Worm (Caenorhabditis elegans): Measurements from ENCODE around the gene EEED8.3.

Gene EEED8.3

DNA sequence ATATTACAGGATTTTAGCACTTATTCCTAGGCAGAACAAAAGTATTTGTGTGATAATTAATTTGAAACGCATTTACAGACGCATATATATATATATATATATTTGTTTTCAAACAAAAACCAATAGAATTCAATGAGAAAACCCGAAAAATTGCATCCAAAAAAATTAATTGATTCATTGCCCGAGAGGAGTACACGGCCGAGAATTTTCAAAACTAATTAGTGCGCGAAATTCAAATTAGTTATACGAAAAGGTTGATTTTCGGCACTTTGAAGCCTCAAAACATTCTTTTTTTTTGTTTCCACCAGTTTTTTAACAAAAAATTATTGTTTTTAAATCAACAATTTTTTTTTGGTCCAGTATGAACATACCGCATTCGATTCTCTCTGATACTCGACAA is 22.6 kb upstream of the EEED8.3 start:
- no peak for TF ChIP-seq dao-5 (tag; optimal IDR thresholded peaks at IDR 0.05)
- no peak for TF ChIP-seq him-1 (tag; optimal IDR thresholded peaks at IDR 0.05)
- no peak for TF ChIP-seq W03F9.2 (tag; optimal IDR thresholded peaks at IDR 0.05)

DNA sequence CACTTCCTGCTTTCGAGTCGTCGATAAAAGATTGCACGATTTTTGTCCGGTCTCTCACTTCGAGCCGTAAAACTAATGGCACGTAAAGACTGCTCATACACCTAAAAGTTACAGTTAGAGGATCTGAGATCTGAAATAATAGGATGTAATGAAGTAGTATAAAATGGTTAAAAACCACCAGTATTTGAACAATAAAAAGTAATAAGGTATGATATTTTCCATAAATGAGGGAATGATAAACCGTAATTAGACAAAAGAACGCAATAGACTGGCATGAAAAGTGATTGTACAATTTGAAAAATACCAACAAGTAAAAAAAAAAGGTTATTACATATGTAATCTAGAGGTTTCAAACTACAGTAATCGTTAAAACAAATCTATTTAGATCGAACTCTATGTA is 21.0 kb upstream of the EEED8.3 start, which contains the start of gene brap-2:
Gene brap-2 (minus strand): TSS at position 101 of the 400 bp plus-strand sequence.
- no peak for TF ChIP-seq dao-5 (tag; optimal IDR thresholded peaks at IDR 0.05)

DNA sequence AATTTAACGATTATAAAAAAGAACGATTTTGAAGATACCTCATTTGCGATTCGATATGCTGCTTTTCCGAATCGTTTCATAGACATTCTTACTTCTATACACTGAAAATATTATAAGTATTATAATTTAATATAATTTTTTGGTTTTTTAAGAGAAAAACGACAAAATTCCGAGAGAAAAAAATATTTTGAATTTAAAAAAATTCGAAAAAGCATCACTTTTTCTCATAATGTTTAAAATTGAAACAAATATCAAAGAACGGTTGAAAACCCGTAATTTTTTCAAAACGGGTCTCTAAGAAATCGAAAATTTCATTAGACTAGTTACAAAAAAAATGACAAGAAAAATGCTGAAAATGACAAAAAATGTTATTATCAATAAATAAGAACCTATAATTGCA is 18.5 kb upstream of the EEED8.3 start, which contains the start of gene pink-1:
Gene pink-1 (minus strand): TSS at position 101 of the 400 bp plus-strand sequence.
- TF ChIP-seq W03F9.2 (tag; optimal IDR thresholded peaks at IDR 0.05), result no peak

DNA sequence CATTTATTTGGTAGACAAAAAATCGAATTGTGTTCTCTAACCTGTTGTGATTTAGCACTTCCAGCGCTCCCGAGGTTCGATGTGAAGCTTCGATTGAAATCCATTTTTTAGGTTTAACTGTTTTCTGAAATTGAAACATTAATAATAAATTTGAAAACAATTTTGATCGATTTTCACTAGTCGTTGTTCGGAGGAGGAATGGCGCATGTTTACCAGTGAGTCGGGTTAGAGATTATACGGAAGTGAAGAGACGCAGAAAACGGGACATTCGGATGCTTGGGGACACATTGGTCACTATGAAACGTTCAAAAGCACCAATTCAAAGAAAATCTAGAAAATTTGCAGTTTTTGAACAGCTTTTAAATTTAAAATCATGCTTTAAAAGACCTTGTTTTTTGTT is 15.3 kb upstream of the EEED8.3 start, which contains the start of gene fbxl-3:
Gene fbxl-3 (minus strand): TSS at position 124 of the 400 bp plus-strand sequence.
- TF ChIP-seq him-1 (tag; optimal IDR thresholded peaks at IDR 0.05) (no peak), W03F9.2 (tag; optimal IDR thresholded peaks at IDR 0.05) (no peak), dao-5 (tag; optimal IDR thresholded peaks at IDR 0.05) (no peak)

DNA sequence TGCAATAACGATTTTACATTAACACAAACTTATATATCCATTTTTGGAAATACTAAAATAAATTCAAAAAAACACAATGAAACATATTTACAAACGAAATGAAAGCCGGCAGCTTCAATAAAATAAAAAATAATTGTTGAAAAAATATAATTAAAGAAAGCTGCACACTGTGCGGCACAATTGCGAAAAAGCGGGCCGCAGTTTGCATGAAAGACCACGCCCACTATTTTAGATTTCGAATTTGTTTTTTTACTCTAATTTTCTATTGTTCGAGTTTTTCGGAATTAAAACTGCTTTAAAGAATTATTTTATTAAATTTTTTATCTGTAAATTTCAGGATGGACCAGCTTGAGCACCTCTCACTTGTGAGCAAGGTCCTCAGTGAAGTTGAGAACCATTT is 14.9 kb upstream of the EEED8.3 start, which contains the start of gene mog-5:
Gene mog-5 (plus strand): TSS at position 338 of the 400 bp plus-strand sequence.
- no peak for TF ChIP-seq him-1 (tag; optimal IDR thresholded peaks at IDR 0.05)
- TF ChIP-seq W03F9.2 (tag; optimal IDR thresholded peaks at IDR 0.05), result no peak
- no peak for TF ChIP-seq dao-5 (tag; optimal IDR thresholded peaks at IDR 0.05)

DNA sequence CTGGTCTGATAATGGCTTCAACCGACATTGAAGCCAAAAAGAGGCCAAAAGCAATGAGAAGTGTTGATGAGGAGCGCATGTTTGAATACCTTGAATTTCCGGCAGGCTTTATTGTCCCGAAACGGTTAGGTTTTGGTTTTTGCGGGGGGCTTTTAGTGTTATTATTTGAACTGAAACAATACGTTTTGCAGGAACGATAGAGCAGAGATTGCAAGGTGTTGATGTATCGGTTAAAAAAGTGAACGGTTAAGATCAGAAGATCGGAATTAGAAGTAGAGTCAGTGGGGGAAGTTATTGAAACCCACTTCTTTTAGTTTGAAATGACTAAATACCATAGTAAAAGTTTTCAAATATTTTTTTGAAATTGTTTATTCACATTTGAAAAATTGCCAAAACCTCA is 6.5 kb upstream of the EEED8.3 start, which contains the start of gene clec-141:
Gene clec-141 (minus strand): TSS at position 101 of the 400 bp plus-strand sequence.
- TF ChIP-seq dao-5 (tag; optimal IDR thresholded peaks at IDR 0.05) (no peak), W03F9.2 (tag; optimal IDR thresholded peaks at IDR 0.05) (no peak), him-1 (tag; optimal IDR thresholded peaks at IDR 0.05) (no peak)

DNA sequence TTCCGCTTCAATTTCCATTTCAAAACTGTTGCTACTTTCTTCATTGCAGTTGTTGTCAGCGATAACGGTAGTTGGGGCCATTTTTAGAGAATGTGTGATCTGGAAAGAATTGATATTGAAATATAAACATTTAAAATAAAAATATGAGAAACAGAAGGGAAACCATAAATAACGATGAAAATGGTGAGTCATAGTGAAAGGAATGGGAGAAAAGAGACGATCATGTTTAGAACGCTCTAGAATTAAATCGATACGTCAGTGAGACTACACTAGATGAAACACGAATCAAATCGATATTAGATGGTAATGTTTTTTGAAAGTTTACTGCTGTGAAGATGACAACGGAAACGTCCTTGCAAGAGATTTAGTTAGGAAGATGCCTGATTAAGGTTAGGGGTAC is 5.2 kb upstream of the EEED8.3 start, which contains the start of the genes EEED8.12 and EEED8.4:
Gene EEED8.12 (minus strand): TSS at position 101 of the 400 bp plus-strand sequence.
Gene EEED8.4 (plus strand): TSS at position 396 of the 400 bp plus-strand sequence.
- TF ChIP-seq dao-5 (tag; optimal IDR thresholded peaks at IDR 0.05), result no peak
- TF ChIP-seq him-1 (tag; optimal IDR thresholded peaks at IDR 0.05), result no peak
- no peak for TF ChIP-seq W03F9.2 (tag; optimal IDR thresholded peaks at IDR 0.05)

DNA sequence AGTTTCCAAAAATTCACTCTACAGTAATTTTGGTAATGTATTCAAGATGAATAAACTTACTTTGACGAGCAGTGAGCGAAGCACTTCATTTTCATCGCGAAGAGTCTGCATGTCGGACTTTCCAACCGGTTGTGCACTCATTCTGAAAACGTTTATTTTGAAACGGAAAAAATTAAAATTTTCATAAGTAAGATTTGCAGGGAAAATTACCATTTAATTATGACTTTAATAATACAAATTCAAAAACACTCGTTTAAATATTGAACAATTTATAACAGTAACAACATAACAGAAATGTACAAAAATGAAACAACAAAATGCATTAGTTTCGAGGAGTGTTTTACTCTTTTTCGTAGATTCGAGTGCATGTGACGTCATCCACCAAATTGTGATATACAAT is 1.6 kb upstream of the EEED8.3 start, which contains the start of the genes EEED8.13 and EEED8.18:
Gene EEED8.13 (minus strand): TSS at position 101 of the 400 bp plus-strand sequence.
Gene EEED8.18 (minus strand): TSS at position 144 of the 400 bp plus-strand sequence.
- TF ChIP-seq him-1 (tag; optimal IDR thresholded peaks at IDR 0.05), result no peak
- TF ChIP-seq dao-5 (tag; optimal IDR thresholded peaks at IDR 0.05), result no peak
- TF ChIP-seq W03F9.2 (tag; optimal IDR thresholded peaks at IDR 0.05), result no peak

DNA sequence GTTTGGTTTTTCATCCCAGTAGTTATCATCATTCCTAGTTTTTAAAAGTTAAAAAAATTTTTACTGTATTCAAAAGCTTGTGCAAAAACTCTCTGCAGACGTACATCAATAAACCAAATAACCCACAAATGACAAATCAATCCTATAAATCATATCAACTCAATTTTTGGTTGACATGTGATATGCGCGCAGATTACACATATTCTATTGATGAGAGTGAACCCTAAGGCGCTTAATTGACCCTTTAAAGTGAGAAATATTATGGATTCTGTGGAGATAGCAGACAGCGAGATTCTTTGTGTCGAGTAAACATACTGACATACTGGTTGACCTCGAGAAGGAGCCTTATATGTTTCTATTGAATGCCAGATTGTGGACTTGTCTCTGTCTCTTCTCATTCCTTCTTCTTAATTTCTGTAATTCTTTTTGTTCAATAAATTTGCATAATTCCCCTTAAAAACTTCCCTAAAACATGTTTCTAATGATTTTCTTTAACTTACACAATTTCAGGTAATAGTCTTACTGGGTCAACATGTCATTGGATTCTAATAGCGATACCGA is 2.2 kb downstream of the EEED8.3 start, which contains the start of gene EEED8.2:
Gene EEED8.2 (plus strand): TSS at position 511 of the 561 bp plus-strand sequence.
- TF ChIP-seq him-1 (tag; optimal IDR thresholded peaks at IDR 0.05) (no peak), dao-5 (tag; optimal IDR thresholded peaks at IDR 0.05) (no peak), W03F9.2 (tag; optimal IDR thresholded peaks at IDR 0.05) (no peak)

DNA sequence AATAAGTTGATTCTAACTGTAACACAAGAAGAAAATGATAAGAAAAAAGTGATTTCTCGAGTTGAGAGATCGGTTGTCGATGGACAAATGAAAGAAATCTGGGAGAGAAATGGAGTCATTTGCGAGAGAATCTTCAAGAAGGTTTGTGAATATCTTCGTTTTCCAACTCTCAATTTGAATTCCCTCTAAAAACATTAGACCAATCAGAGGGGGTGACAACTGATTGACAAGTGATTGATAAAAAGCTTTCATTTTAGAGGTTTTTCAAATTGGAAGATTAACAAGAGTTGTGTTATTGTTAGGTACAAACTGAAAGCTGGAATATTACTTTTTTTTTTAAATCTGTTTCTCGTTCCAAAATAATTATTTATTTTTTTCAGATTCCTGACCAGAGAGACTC is 3.8 kb downstream of the EEED8.3 start:
- TF ChIP-seq him-1 (tag; optimal IDR thresholded peaks at IDR 0.05) (no peak), dao-5 (tag; optimal IDR thresholded peaks at IDR 0.05) (no peak), W03F9.2 (tag; optimal IDR thresholded peaks at IDR 0.05) (no peak)

DNA sequence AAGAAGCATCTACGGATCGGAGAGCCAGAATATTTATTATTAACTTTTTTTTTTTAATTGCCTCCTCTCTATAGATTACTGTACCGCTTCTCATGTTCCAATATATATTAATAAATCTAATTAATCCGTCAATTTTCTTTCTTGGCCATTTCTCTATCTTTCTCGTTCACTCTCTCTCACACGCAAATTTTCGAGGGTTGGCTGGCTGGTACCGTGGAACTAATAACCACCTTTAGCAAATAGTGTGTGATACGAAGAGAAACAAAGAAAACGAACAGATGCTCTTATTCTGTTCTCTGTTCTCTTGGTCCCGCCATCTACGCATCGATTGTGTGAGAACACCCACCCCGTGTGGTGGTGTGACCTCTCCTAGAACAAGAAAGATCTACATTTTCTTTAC is 4.2 kb downstream of the EEED8.3 start:
- TF ChIP-seq dao-5 (tag; optimal IDR thresholded peaks at IDR 0.05), result no peak
- no peak for TF ChIP-seq W03F9.2 (tag; optimal IDR thresholded peaks at IDR 0.05)
- no peak for TF ChIP-seq him-1 (tag; optimal IDR thresholded peaks at IDR 0.05)

DNA sequence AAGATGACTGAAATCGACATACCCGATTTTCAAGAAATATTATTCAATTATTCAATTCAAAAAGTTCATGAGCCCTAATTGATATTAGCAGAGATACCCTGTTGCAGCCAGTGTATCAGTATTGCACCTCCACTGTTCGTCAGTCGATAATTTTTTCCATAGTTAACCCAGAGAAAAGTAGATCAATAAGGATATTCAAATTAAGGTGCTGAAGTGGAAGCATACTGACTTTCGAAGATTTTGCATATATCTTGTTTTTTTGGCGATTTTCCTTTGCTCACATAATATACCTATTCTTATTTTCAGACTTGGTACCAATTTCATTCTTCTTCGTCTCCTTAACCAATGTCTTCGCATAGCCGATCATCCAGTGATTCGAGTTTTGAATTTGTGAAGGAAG is 4.9 kb downstream of the EEED8.3 start, which contains the start of gene EEED8.15:
Gene EEED8.15 (plus strand): TSS at position 301 of the 400 bp plus-strand sequence.
- TF ChIP-seq him-1 (tag; optimal IDR thresholded peaks at IDR 0.05), result no peak
- TF ChIP-seq dao-5 (tag; optimal IDR thresholded peaks at IDR 0.05), result no peak
- no peak for TF ChIP-seq W03F9.2 (tag; optimal IDR thresholded peaks at IDR 0.05)

DNA sequence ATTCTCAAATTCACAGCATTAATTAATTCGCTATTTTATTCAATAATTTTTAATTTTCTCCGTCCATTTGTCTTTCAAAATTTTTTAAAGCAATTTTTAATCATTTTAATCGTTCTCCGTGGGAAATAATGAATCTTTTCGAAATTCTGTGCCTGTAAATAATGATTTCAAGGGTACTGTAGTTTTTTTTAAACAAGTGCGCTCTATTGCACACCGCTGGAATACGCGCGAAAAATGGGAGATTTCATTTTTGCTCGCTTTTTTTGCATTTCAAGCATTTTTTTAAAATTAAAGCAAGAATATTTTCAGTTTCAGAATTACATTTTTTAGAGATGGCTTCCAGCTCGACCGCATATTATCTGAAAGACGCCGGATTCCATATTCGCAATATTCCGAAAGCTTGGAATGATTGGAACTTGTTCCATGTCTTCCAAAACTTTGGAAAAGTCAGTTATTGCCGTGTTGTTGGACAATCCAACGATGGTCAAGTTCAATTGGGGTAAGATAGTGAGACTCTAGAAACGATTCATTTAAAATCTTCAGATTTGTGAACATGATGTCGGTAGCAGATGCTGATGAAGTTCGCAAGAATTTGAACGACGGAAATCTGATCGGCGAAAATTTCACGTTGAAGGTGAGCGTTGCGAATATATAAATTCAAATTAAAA is 7.0 kb downstream of the EEED8.3 start, which contains the start of gene tofu-6:
Gene tofu-6 (plus strand): TSS at position 302 of the 668 bp plus-strand sequence.
- TF ChIP-seq him-1 (tag; optimal IDR thresholded peaks at IDR 0.05), result no peak
- no peak for TF ChIP-seq dao-5 (tag; optimal IDR thresholded peaks at IDR 0.05)
- TF ChIP-seq W03F9.2 (tag; optimal IDR thresholded peaks at IDR 0.05), result no peak

DNA sequence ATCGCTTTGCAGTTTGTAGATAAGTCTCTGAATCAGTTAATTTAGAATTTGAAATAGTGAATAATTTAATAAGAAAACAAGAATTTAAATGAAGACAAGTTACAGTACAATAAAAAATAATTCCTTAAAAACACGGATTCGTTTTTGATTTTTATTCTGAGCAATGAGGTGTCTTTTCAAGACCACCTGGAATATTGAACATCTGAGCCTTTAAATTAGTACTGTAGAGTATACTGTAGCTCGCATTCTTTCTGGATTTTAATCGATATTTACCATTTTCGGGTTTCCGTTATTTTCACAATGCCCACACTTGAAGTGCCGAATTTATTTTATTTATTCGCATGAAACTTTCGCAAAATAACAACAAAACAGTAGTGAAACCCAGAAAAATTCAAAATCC is 9.8 kb downstream of the EEED8.3 start, which contains the start of gene F07F6.7:
Gene F07F6.7 (minus strand): TSS at position 27 of the 400 bp plus-strand sequence.
- TF ChIP-seq dao-5 (tag; optimal IDR thresholded peaks at IDR 0.05), result no peak
- no peak for TF ChIP-seq him-1 (tag; optimal IDR thresholded peaks at IDR 0.05)
- no peak for TF ChIP-seq W03F9.2 (tag; optimal IDR thresholded peaks at IDR 0.05)
